Fruit fly (Drosophila melanogaster) whole organism, pupa: ENCODE data around the gene Atet.

Source experiments
- CG12605 ChIP-seq: fragments of 200-800 bp; sonication (Bioruptor generic); IDR thresholded peaks from 2 replicates; pipeline ENCODE4 v1.3.6; 2022; ENCODE audit warnings: missing biosample characterization, missing genetic modification characterization
- CG13204 ChIP-seq: fragments of 200-800 bp; sonication (Bioruptor generic); optimal IDR thresholded peaks from 2 replicates; lab custom pipeline; 2018; ENCODE audit warnings: missing biosample characterization, mild to moderate bottlenecking, missing genetic modification characterization, moderate library complexity
- CG15710 ChIP-seq: fragments of 200-800 bp; sonication (Bioruptor generic); optimal IDR thresholded peaks from 2 replicates; lab custom pipeline; 2018; ENCODE audit warnings: missing biosample characterization, mild to moderate bottlenecking, missing genetic modification characterization, moderate library complexity
- CG34367 ChIP-seq: fragments of 200-800 bp; sonication (Bioruptor generic); optimal IDR thresholded peaks from 2 replicates; lab custom pipeline; 2018; ENCODE audit warnings: missing biosample characterization, mild to moderate bottlenecking, missing genetic modification characterization
- CG9948 ChIP-seq: fragments of 200-800 bp; sonication (Bioruptor generic); optimal IDR thresholded peaks from 2 replicates; lab custom pipeline; 2018; ENCODE audit warnings: missing biosample characterization, mild to moderate bottlenecking, missing genetic modification characterization, moderate library complexity
- EcR ChIP-seq: fragments of 200-800 bp; sonication (Bioruptor generic); optimal IDR thresholded peaks from 3 replicates; lab custom pipeline; 2019; ENCODE audit warnings: missing biosample characterization, missing genetic modification characterization, mild to moderate bottlenecking, moderate library complexity, missing genetic modification reagents
- Ets98B ChIP-seq: fragments of 200-800 bp; sonication (Bioruptor generic); IDR thresholded peaks from 2 replicates; pipeline ENCODE4 v1.3.6; 2022; ENCODE audit warnings: missing biosample characterization, missing genetic modification characterization
- Pif1A ChIP-seq: fragments of 200-800 bp; sonication (Bioruptor generic); optimal IDR thresholded peaks from 3 replicates; lab custom pipeline; 2016; ENCODE audit warnings: missing biosample characterization, missing genetic modification characterization
- fd96Ca ChIP-seq: fragments of 200-800 bp; sonication (Bioruptor generic); IDR thresholded peaks from 3 replicates; pipeline ENCODE4 v1.3.6; 2022; ENCODE audit warnings: missing biosample characterization, missing genetic modification characterization

dm6 chr2L:4364914-4365313 is 31.2 kb downstream of the Atet start:
- no peak for TF ChIP-seq CG34367 (tag; lab: Kevin White, UChicago)
- TF ChIP-seq CG12605 (GFP tag; lab: Robert Waterston, UW): no peak
- no peak for TF ChIP-seq Ets98B (GFP tag; lab: Robert Waterston, UW)
- TF ChIP-seq Pif1A: no peak
- TF ChIP-seq CG9948 (tag; lab: Kevin White, UChicago): no peak
- no peak for TF ChIP-seq fd96Ca
- no peak for TF ChIP-seq CG13204 (GFP tag; lab: Kevin White, UChicago)
- TF ChIP-seq EcR (GFP tag; lab: Kevin White, UChicago): no peak
- no peak for TF ChIP-seq CG15710
